Worm (Caenorhabditis elegans) whole organism, mixed stage, embryonic: ENCODE data around the gene srx-97.

Experiments used
- M03D4.4 ChIP-seq: sonication (generic microtip); optimal IDR thresholded peaks from 2 replicates; lab custom pipeline; 2017; ENCODE audit warnings: mild to moderate bottlenecking, missing genetic modification characterization, missing compliant biosample characterization
- bed-3 ChIP-seq: fragments of 200-800 bp; sonication (Bioruptor generic); optimal IDR thresholded peaks from 3 replicates; lab custom pipeline; 2018; ENCODE audit warnings: mild to moderate bottlenecking, missing genetic modification characterization, moderate library complexity, missing compliant biosample characterization
- blmp-1 ChIP-seq: fragments of 150-350 bp; optimal IDR thresholded peaks from 2 replicates; lab custom pipeline; 2014; ENCODE audit warnings: missing biosample characterization, missing genetic modification characterization
- ceh-39 ChIP-seq: fragments of 150-350 bp; optimal IDR thresholded peaks from 2 replicates; lab custom pipeline; 2014; ENCODE audit warnings: missing biosample characterization, missing genetic modification characterization
- ceh-43 ChIP-seq: fragments of 200-800 bp; sonication (Bioruptor generic); optimal IDR thresholded peaks from 2 replicates; lab custom pipeline; 2018; ENCODE audit warnings: mild to moderate bottlenecking, missing genetic modification characterization, moderate library complexity, missing compliant biosample characterization
- ceh-83 ChIP-seq: fragments of 200-800 bp; sonication (Bioruptor generic); optimal IDR thresholded peaks from 2 replicates; lab custom pipeline; 2018; ENCODE audit warnings: mild to moderate bottlenecking, missing genetic modification characterization, missing compliant biosample characterization
- ces-1 ChIP-seq: fragments of 150-350 bp; optimal IDR thresholded peaks from 2 replicates; lab custom pipeline; 2014; ENCODE audit warnings: missing biosample characterization, missing genetic modification reagents, missing genetic modification characterization
- cnd-1 ChIP-seq: fragments of 200-800 bp; sonication (Bioruptor generic); optimal IDR thresholded peaks from 2 replicates; lab custom pipeline; 2018; ENCODE audit warnings: mild to moderate bottlenecking, missing genetic modification characterization, missing compliant biosample characterization
- drap-1 ChIP-seq: fragments of 200-800 bp; sonication (Bioruptor generic); optimal IDR thresholded peaks from 3 replicates; lab custom pipeline; 2018; ENCODE audit warnings: mild to moderate bottlenecking, missing genetic modification characterization, missing compliant biosample characterization
- elt-1 ChIP-seq: sonication (generic microtip); optimal IDR thresholded peaks from 2 replicates; lab custom pipeline; 2017; ENCODE audit warnings: missing genetic modification characterization, mild to moderate bottlenecking, missing compliant biosample characterization, antibody characterized with exemption, moderate library complexity, borderline replicate concordance; ENCODE audit not compliant: insufficient read depth
- elt-3 ChIP-seq: fragments of 150-350 bp; optimal IDR thresholded peaks from 2 replicates; lab custom pipeline; 2014; ENCODE audit warnings: missing biosample characterization, missing genetic modification characterization
- flh-1 ChIP-seq: fragments of 200-800 bp; sonication (Bioruptor generic); optimal IDR thresholded peaks from 2 replicates; lab custom pipeline; 2018; ENCODE audit warnings: mild to moderate bottlenecking, missing genetic modification characterization, moderate library complexity, missing compliant biosample characterization
- hlh-1 ChIP-seq: fragments of 150-350 bp; optimal IDR thresholded peaks from 2 replicates; lab custom pipeline; 2014; ENCODE audit warnings: missing biosample characterization, missing genetic modification reagents, missing genetic modification characterization
- lin-13 ChIP-seq: fragments of 150-350 bp; optimal IDR thresholded peaks from 2 replicates; lab custom pipeline; 2014; ENCODE audit warnings: missing biosample characterization, missing genetic modification characterization
- lin-32 ChIP-seq: fragments of 200-800 bp; sonication (Bioruptor generic); optimal IDR thresholded peaks from 2 replicates; lab custom pipeline; 2018; ENCODE audit warnings: mild to moderate bottlenecking, missing genetic modification characterization, missing compliant biosample characterization
- lsy-2 ChIP-seq: fragments of 150-350 bp; optimal IDR thresholded peaks from 2 replicates; lab custom pipeline; 2014; ENCODE audit warnings: missing biosample characterization, missing genetic modification characterization
- mab-5 ChIP-seq: fragments of 150-350 bp; optimal IDR thresholded peaks from 2 replicates; lab custom pipeline; 2014; ENCODE audit warnings: missing biosample characterization, missing genetic modification characterization
- mep-1 ChIP-seq: fragments of 150-350 bp; optimal IDR thresholded peaks from 2 replicates; lab custom pipeline; 2017; ENCODE audit warnings: missing biosample characterization, missing genetic modification reagents, missing genetic modification characterization, inconsistent platforms
- mls-2 ChIP-seq: sonication (generic microtip); optimal IDR thresholded peaks from 2 replicates; lab custom pipeline; 2016; ENCODE audit warnings: mild to moderate bottlenecking, missing genetic modification characterization, moderate library complexity, missing compliant biosample characterization
- nhr-12 ChIP-seq: fragments of 150-350 bp; optimal IDR thresholded peaks from 2 replicates; lab custom pipeline; 2014; ENCODE audit warnings: missing biosample characterization, missing genetic modification characterization
- nhr-2 ChIP-seq: fragments of 150-350 bp; optimal IDR thresholded peaks from 2 replicates; lab custom pipeline; 2014; ENCODE audit warnings: missing biosample characterization, missing genetic modification characterization
- nhr-237 ChIP-seq: fragments of 150-350 bp; optimal IDR thresholded peaks from 2 replicates; lab custom pipeline; 2014; ENCODE audit warnings: missing biosample characterization, missing genetic modification characterization
- nhr-28 ChIP-seq: fragments of 150-350 bp; optimal IDR thresholded peaks from 2 replicates; lab custom pipeline; 2014; ENCODE audit warnings: missing biosample characterization, missing genetic modification characterization
- nhr-76 ChIP-seq: sonication (generic microtip); optimal IDR thresholded peaks from 2 replicates; lab custom pipeline; 2017; ENCODE audit warnings: missing biosample characterization, missing genetic modification characterization
- pha-4 ChIP-seq: fragments of 150-350 bp; optimal IDR thresholded peaks from 2 replicates; lab custom pipeline; 2018; ENCODE audit warnings: missing biosample characterization, missing genetic modification reagents, missing genetic modification characterization
- sem-2 ChIP-seq: fragments of 200-800 bp; sonication (Bioruptor generic); optimal IDR thresholded peaks from 2 replicates; lab custom pipeline; 2018; ENCODE audit warnings: mild to moderate bottlenecking, missing genetic modification characterization, missing compliant biosample characterization
- snpc-4 ChIP-seq: fragments of 150-350 bp; optimal IDR thresholded peaks from 2 replicates; lab custom pipeline; 2014; ENCODE audit warnings: missing biosample characterization, missing genetic modification characterization
- sptf-1 ChIP-seq: sonication (generic microtip); optimal IDR thresholded peaks from 2 replicates; lab custom pipeline; 2017; ENCODE audit warnings: mild to moderate bottlenecking, missing genetic modification characterization, moderate library complexity, missing compliant biosample characterization
- tbx-8 ChIP-seq: fragments of 200-800 bp; sonication (Bioruptor generic); optimal IDR thresholded peaks from 2 replicates; lab custom pipeline; 2018; ENCODE audit warnings: mild to moderate bottlenecking, missing genetic modification characterization, moderate library complexity, missing compliant biosample characterization
- unc-120 ChIP-seq: sonication (generic microtip); optimal IDR thresholded peaks from 2 replicates; lab custom pipeline; 2017; ENCODE audit warnings: missing genetic modification characterization, missing compliant biosample characterization; ENCODE audit not compliant: poor library complexity, severe bottlenecking
- unc-39 ChIP-seq: fragments of 150-350 bp; optimal IDR thresholded peaks from 2 replicates; lab custom pipeline; 2014; ENCODE audit warnings: missing biosample characterization, missing genetic modification characterization
- unc-62 ChIP-seq: fragments of 150-350 bp; optimal IDR thresholded peaks from 2 replicates; lab custom pipeline; 2014; ENCODE audit warnings: missing biosample characterization, missing genetic modification reagents, missing genetic modification characterization
- zip-8 ChIP-seq: fragments of 150-350 bp; optimal IDR thresholded peaks from 2 replicates; lab custom pipeline; 2014; ENCODE audit warnings: missing biosample characterization, missing genetic modification characterization
- ztf-11 ChIP-seq: fragments of 150-350 bp; optimal IDR thresholded peaks from 2 replicates; lab custom pipeline; 2014; ENCODE audit warnings: missing biosample characterization, missing genetic modification characterization

srx-97 gene

DNA sequence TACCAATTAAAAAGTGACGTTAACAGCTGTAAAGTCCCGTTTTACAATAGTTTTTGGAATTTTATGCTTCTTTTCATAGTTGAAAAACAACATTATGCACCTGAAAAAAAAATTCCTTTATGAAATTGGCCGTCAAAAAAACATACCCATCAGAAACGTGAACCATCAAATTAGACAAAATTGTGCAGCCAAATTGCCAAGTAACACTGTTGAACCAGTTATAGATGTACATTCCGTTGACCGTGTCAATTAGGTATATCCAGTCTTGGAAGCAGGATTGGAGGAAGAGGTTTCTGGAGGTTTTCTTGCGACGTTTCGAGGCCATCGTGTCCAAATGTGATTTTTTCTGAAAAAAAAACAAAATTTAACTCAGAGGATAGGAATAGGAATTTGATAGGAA, at the start of gene srx-97:
Gene srx-97 (minus strand): TSS at position 101 of the 400 bp plus-strand sequence.
- TF ChIP-seq zip-8 (tag; lab: Kevin White, UChicago) (no peak), lsy-2 (tag; lab: Kevin White, UChicago) (no peak), mep-1 (tag; lab: Kevin White, UChicago) (no peak), mls-2 (tag; lab: Kevin White, UChicago) (no peak), nhr-2 (tag; lab: Kevin White, UChicago) (no peak), tbx-8 (GFP tag; lab: Kevin White, UChicago) (no peak), ceh-39 (tag; lab: Kevin White, UChicago) (no peak), drap-1 (GFP tag; lab: Kevin White, UChicago) (no peak), blmp-1 (tag; lab: Kevin White, UChicago) (no peak), nhr-76 (tag; lab: Kevin White, UChicago) (no peak), lin-13 (tag; lab: Kevin White, UChicago) (no peak), ceh-43 (GFP tag; lab: Kevin White, UChicago) (no peak), mab-5 (tag; lab: Kevin White, UChicago) (no peak)

ce11 chrII:3716961-3717360, 47.7 kb upstream of the srx-97 start, which contains the start of gene fbxc-52:
TSS of gene fbxc-52 (plus strand) at chrII:3717261.
- TF ChIP-seq mab-5 (tag; lab: Kevin White, UChicago) = no peak
- TF ChIP-seq ceh-83 (GFP tag; lab: Kevin White, UChicago) = no peak
- TF ChIP-seq drap-1 (GFP tag; lab: Kevin White, UChicago) = no peak
- no peak for TF ChIP-seq blmp-1 (tag; lab: Kevin White, UChicago)
- TF ChIP-seq bed-3 (GFP tag; lab: Kevin White, UChicago) = no peak
- no peak for TF ChIP-seq nhr-237 (tag; lab: Kevin White, UChicago)
- no peak for TF ChIP-seq sptf-1 (tag; lab: Kevin White, UChicago)
- TF ChIP-seq ztf-11 (tag; lab: Kevin White, UChicago) = no peak
- TF ChIP-seq unc-62 (GFP tag; lab: Kevin White, UChicago) = no peak
- TF ChIP-seq zip-8 (tag; lab: Kevin White, UChicago) = no peak
- TF ChIP-seq M03D4.4 (tag; lab: Kevin White, UChicago) = no peak
- TF ChIP-seq mls-2 (tag; lab: Kevin White, UChicago) = no peak
- no peak for TF ChIP-seq elt-1
- no peak for TF ChIP-seq tbx-8 (GFP tag; lab: Kevin White, UChicago)
- TF ChIP-seq sem-2 = no peak
- TF ChIP-seq lin-32 (GFP tag; lab: Kevin White, UChicago) = no peak

ce11 chrII:3716455-3716854, 47.2 kb upstream of the srx-97 start, which contains the start of gene srh-99:
TSS of gene srh-99 (minus strand) at chrII:3716555.
- TF ChIP-seq snpc-4 (tag; lab: Kevin White, UChicago) = no peak
- no peak for TF ChIP-seq sptf-1 (tag; lab: Kevin White, UChicago)
- no peak for TF ChIP-seq sem-2
- TF ChIP-seq elt-3 (tag; lab: Kevin White, UChicago) = no peak
- TF ChIP-seq ceh-39 (tag; lab: Kevin White, UChicago) = no peak
- TF ChIP-seq cnd-1 = no peak
- TF ChIP-seq pha-4 (tag; lab: Kevin White, UChicago) = no peak
- no peak for TF ChIP-seq unc-62 (GFP tag; lab: Kevin White, UChicago)
- TF ChIP-seq lsy-2 (tag; lab: Kevin White, UChicago) = no peak
- TF ChIP-seq blmp-1 (tag; lab: Kevin White, UChicago) = no peak
- TF ChIP-seq tbx-8 (GFP tag; lab: Kevin White, UChicago) = no peak
- no peak for TF ChIP-seq nhr-28 (tag; lab: Kevin White, UChicago)
- no peak for TF ChIP-seq zip-8 (tag; lab: Kevin White, UChicago)
- no peak for TF ChIP-seq ceh-43 (GFP tag; lab: Kevin White, UChicago)
- no peak for TF ChIP-seq mab-5 (tag; lab: Kevin White, UChicago)
- TF ChIP-seq flh-1 (GFP tag; lab: Kevin White, UChicago) = no peak
- no peak for TF ChIP-seq unc-120 (tag; lab: Kevin White, UChicago)
- TF ChIP-seq nhr-12 (tag; lab: Kevin White, UChicago) = no peak

DNA sequence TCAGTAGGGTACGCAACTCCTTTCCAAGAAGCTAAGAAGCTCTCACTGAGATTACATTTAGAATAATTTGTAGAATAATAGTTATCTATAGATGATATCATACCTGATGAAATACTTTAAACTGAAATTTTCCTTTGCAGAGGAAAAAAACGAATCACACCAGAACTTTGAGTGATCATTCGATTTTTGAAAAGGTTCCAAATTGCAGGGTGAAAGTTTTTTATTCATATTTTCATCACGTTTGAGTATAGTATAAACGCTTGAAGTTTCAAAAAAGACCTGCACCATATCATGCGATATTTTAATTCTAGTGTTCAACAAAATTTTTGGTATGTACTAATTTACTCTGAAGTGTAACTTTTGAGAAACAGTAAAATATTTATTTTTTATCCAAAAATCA, 45.4 kb upstream of the srx-97 start, which contains the start of gene srh-100:
Gene srh-100 (minus strand): TSS at position 101 of the 400 bp plus-strand sequence.
- TF ChIP-seq mls-2 (tag; lab: Kevin White, UChicago) (no peak), blmp-1 (tag; lab: Kevin White, UChicago) (no peak), lsy-2 (tag; lab: Kevin White, UChicago) (no peak), nhr-2 (tag; lab: Kevin White, UChicago) (no peak), drap-1 (GFP tag; lab: Kevin White, UChicago) (no peak), sem-2 (no peak), nhr-76 (tag; lab: Kevin White, UChicago) (no peak), unc-120 (tag; lab: Kevin White, UChicago) (no peak), hlh-1 (no peak), ces-1 (no peak), elt-3 (tag; lab: Kevin White, UChicago) (no peak), lin-32 (GFP tag; lab: Kevin White, UChicago) (no peak), ceh-83 (GFP tag; lab: Kevin White, UChicago) (no peak), sptf-1 (tag; lab: Kevin White, UChicago) (no peak), unc-62 (GFP tag; lab: Kevin White, UChicago) (no peak), nhr-237 (tag; lab: Kevin White, UChicago) (no peak), flh-1 (GFP tag; lab: Kevin White, UChicago) (no peak), ceh-39 (tag; lab: Kevin White, UChicago) (no peak), mab-5 (tag; lab: Kevin White, UChicago) (no peak), unc-39 (tag; lab: Kevin White, UChicago) (no peak)
- TF ChIP-seq, all 35 proteins: peak for 0
